Worm (Caenorhabditis elegans): ENCODE measurements around the gene btb-6.

The btb-6 gene

DNA sequence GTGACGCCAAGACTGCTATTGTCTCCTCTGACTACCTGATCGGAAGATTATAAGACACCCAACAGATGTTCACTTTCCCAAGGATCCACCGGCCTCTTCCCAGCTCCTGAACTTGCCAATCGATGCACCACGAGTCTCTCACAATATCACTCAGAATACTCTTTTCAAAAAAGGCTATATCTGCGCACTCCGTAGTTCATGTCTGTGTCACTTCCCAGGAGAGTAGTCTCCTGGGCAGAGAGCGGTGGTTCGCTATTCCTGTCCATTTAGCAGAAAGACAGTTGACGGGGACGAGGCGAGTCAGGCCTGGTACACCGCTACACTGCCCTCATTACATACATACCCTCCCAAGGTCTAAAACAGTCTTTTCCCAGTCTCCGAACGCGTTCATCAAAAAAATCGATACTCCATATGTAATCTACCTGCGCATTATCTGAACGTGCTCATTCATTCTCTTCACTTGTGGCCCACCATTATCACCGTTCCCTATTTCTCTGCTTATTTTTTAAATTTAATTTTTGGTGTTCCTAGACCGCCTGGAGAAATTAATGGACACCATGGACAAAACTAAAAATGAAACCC is at the start of gene btb-6:
Gene btb-6 (plus strand): TSS at position 532 of the 582 bp plus-strand sequence.
- TF ChIP-seq T26A8.4 (GFP tag; IDR thresholded peaks at IDR 0.05): no peak
- TF ChIP-seq ZK337.2 (GFP tag; IDR thresholded peaks at IDR 0.05): no peak
- TF ChIP-seq dmd-9 (GFP tag; IDR thresholded peaks at IDR 0.05): no peak
- no peak for TF ChIP-seq nhr-6 (tag; optimal IDR thresholded peaks at IDR 0.05)
- no peak for TF ChIP-seq spr-1 (tag; optimal IDR thresholded peaks at IDR 0.05)
- TF ChIP-seq ceh-82 (tag; optimal IDR thresholded peaks at IDR 0.05): no peak
- no peak for TF ChIP-seq tra-1 (GFP tag; IDR thresholded peaks at IDR 0.05)

ce11 chrII:1666025-1666424 is 49.1 kb upstream of the btb-6 start, which contains the start of gene srlf-29:
srlf-29 (plus strand) TSS chrII:1666325.
- no peak for TF ChIP-seq nhr-10 (tag; optimal IDR thresholded peaks at IDR 0.05)
- TF ChIP-seq unc-62 (GFP tag; optimal IDR thresholded peaks at IDR 0.05 in 1 of 2): peak in 1 of 2 experiments; percentile 49
- TF ChIP-seq unc-62 (tag; optimal IDR thresholded peaks at IDR 0.05): no peak

ce11 chrII:1668913-1669312 is 46.2 kb upstream of the btb-6 start, which contains the start of gene srw-97:
srw-97 (minus strand) TSS chrII:1669013.
- TF ChIP-seq nhr-237 (tag; optimal IDR thresholded peaks at IDR 0.05): no peak
- no peak for TF ChIP-seq F49E8.2 (tag; optimal IDR thresholded peaks at IDR 0.05; ENCODE audit: borderline replicate concordance)
- TF ChIP-seq dmd-6 (GFP tag; IDR thresholded peaks at IDR 0.05): no peak
- no peak for TF ChIP-seq F10B5.3 (tag; optimal IDR thresholded peaks at IDR 0.05)
- no peak for TF ChIP-seq tra-1 (GFP tag; IDR thresholded peaks at IDR 0.05)
- peak in 1 of 2 experiments; percentile 62 for TF ChIP-seq unc-62 (GFP tag; optimal IDR thresholded peaks at IDR 0.05 in 1 of 2)
- TF ChIP-seq unc-62 (tag; optimal IDR thresholded peaks at IDR 0.05): no peak

- TF ChIP-seq Y105C5A.15 (GFP tag; IDR thresholded peaks at IDR 0.05): no peak
- TF ChIP-seq lin-15B (tag; optimal IDR thresholded peaks at IDR 0.05): no peak
- peak; percentile 46 for TF ChIP-seq aha-1 (tag)
- no peak for TF ChIP-seq zag-1 (tag; optimal IDR thresholded peaks at IDR 0.05)
- peak; percentile 25 for TF ChIP-seq hlh-11 (tag; optimal IDR thresholded peaks at IDR 0.05)
- peak; percentile 6 for TF ChIP-seq nhr-28 (tag; optimal IDR thresholded peaks at IDR 0.05)
- no peak for TF ChIP-seq lin-1 (GFP tag; IDR thresholded peaks at IDR 0.05)
- no peak for TF ChIP-seq daf-16 (GFP tag; optimal IDR thresholded peaks at IDR 0.05)
- no peak for TF ChIP-seq daf-16 (tag; optimal IDR thresholded peaks at IDR 0.05)
- TF ChIP-seq ama-1 (optimal IDR thresholded peaks at IDR 0.05): no peak
- TF ChIP-seq lsy-2 (tag; optimal IDR thresholded peaks at IDR 0.05): no peak
Observed at ce11 chrII:1670260-1670879, 44.7 kb upstream of the btb-6 start, which contains the start of gene nhx-6. nhx-6 (plus strand) TSS chrII:1670829.

DNA sequence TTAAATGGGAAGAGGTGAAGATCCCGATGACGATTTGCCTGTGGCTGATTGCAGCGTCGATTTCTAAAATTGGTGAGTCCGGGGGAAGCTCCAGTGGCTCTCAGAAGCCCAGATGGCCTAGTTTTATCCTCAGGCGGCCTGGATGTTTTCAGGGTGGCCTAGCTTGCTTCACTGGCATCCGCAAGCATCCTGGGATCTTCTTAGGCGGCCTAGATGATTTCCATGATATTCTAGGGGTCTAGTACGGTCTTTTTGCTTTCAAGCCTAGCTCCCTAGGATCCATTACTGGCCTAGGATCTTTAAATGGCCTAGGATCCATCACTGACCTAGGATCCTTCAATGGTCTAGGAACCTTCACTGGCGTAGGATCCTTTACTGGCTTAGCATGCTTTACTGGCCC is 44.1 kb upstream of the btb-6 start:
- peak; percentile 91 for TF ChIP-seq aha-1 (tag)
- no peak for TF ChIP-seq dmd-9 (GFP tag; IDR thresholded peaks at IDR 0.05)
- no peak for TF ChIP-seq nhr-48 (tag; optimal IDR thresholded peaks at IDR 0.05)

DNA sequence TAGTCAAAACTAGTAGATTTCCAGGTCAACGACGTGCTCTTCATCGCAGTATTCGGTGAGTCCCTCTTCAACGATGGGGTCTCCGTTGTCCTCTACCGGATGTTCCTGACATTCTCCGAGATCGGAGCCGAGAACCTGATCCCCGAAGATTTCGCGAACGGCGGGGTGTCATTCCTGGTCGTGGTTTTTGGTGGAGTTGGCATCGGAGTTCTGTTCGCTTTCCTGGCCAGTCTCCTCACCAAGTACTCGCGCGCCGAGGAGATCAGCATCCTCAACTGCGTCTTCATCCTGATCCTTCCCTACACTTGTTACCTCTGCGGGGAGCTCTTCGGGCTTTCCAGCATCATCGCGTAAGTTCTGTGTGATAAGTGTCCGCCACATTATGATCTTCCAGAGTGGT is 42.4 kb upstream of the btb-6 start:
- TF ChIP-seq egl-27 (tag; optimal IDR thresholded peaks at IDR 0.05) (no peak), Y48G9A.11 (GFP tag; IDR thresholded peaks at IDR 0.05) (no peak), spr-1 (tag; optimal IDR thresholded peaks at IDR 0.05) (no peak), egl-43 (GFP tag; IDR thresholded peaks at IDR 0.05) (no peak), set-16 (GFP tag; IDR thresholded peaks at IDR 0.05) (peak; percentile 68; the same call in 1 of the 2 replicates), ces-1 (GFP tag; optimal IDR thresholded peaks at IDR 0.05) (no peak), D1046.2 (GFP tag; IDR thresholded peaks at IDR 0.05) (no peak), aha-1 (tag) (peak; percentile 54), lin-38 (GFP tag; IDR thresholded peaks at IDR 0.05) (no peak)
